Fruit fly (Drosophila melanogaster) whole organism, embryonic: ENCODE results near the gene NPF.

Source experiments
- CG10959 ChIP-seq: fragments of 200-800 bp; sonication (Bioruptor generic); IDR thresholded peaks from 2 replicates; pipeline ENCODE4 v1.3.6; 2022; ENCODE audit warnings: missing biosample characterization, missing genetic modification characterization
- CG11085 ChIP-seq: fragments of 200-800 bp; sonication (Bioruptor generic); IDR thresholded peaks from 2 replicates; pipeline ENCODE4 v1.3.6; 2022; ENCODE audit warnings: missing biosample characterization, missing genetic modification characterization
- CG12391 ChIP-seq: fragments of 200-800 bp; sonication (Bioruptor generic); optimal IDR thresholded peaks from 3 replicates; lab custom pipeline; 2018; ENCODE audit warnings: missing biosample characterization, mild to moderate bottlenecking, missing genetic modification characterization, moderate library complexity
- CG14710 ChIP-seq: fragments of 200-800 bp; sonication (Bioruptor generic); optimal IDR thresholded peaks from 3 replicates; lab custom pipeline; 2019; ENCODE audit warnings: missing biosample characterization, mild to moderate bottlenecking, missing genetic modification characterization, moderate library complexity
- Meics ChIP-seq: fragments of 200-800 bp; sonication (Bioruptor generic); optimal IDR thresholded peaks from 2 replicates; lab custom pipeline; 2017; ENCODE audit warnings: missing biosample characterization, mild to moderate bottlenecking, missing genetic modification characterization
- Sry-δ ChIP-seq: fragments of 200-800 bp; sonication (Bioruptor generic); optimal IDR thresholded peaks from 2 replicates; lab custom pipeline; 2016; ENCODE audit warnings: missing biosample characterization, missing genetic modification characterization
- fd3F ChIP-seq: fragments of 200-800 bp; sonication (Bioruptor generic); optimal IDR thresholded peaks from 2 replicates; lab custom pipeline; 2018; ENCODE audit warnings: missing biosample characterization, mild to moderate bottlenecking, missing genetic modification characterization, moderate library complexity
- insv ChIP-seq, 2 experiments: fragments of 200-800 bp; sonication (Bioruptor generic); optimal IDR thresholded peaks; 3 replicates each; lab custom pipeline; 2016 to 2018; ENCODE audit warnings: missing biosample characterization in 2 of 2, missing genetic modification characterization in 2 of 2
- kah ChIP-seq: fragments of 200-800 bp; sonication (Bioruptor generic); optimal IDR thresholded peaks from 2 replicates; lab custom pipeline; 2018; ENCODE audit warnings: missing biosample characterization, mild to moderate bottlenecking, missing genetic modification characterization
- nau ChIP-seq: fragments of 200-800 bp; sonication (Bioruptor generic); optimal IDR thresholded peaks from 3 replicates; lab custom pipeline; 2017; ENCODE audit warnings: missing biosample characterization, mild to moderate bottlenecking, missing genetic modification characterization, missing genetic modification reagents
- pan ChIP-seq, 4 experiments: fragments of >200 bp in 3 of 4; fragments of 200-800 bp in 1 of 4; sonication (Bioruptor generic) in 1 of 4; optimal IDR thresholded peaks in 3 of 4; IDR thresholded peaks in 1 of 4; 2 replicates each; pipeline versions ENCODE4 v1.3.6 to Lab custom; 2017 to 2022; ENCODE audit warnings: missing biosample characterization in 2 of 4, missing genetic modification characterization in 2 of 4, mixed read lengths in 1 of 4

dm6 chr3R:16620478-16620877 is 11.5 kb downstream of the NPF start, which contains the start of gene CG14893:
- TF ChIP-seq Meics (GFP tag; lab: Kevin White, UChicago): no peak
- TF ChIP-seq CG14710: no peak
- TF ChIP-seq insv (GFP tag; optimal IDR thresholded peaks at IDR 0.05; lab: Kevin White, UChicago): no peak
- TF ChIP-seq kah (GFP tag; lab: Kevin White, UChicago): no peak
- TF ChIP-seq fd3F: no peak
- no peak for TF ChIP-seq Sry-δ (GFP tag; lab: Kevin White, UChicago)
- TF ChIP-seq CG10959: no peak
- no peak for TF ChIP-seq CG11085 (GFP tag; lab: Robert Waterston, UW)
- TF ChIP-seq nau (GFP tag; lab: Kevin White, UChicago): no peak
- TF ChIP-seq pan (optimal IDR thresholded peaks at IDR 0.05; lab: Kevin White, UChicago): no peak
- no peak for TF ChIP-seq pan (GFP tag; optimal IDR thresholded peaks at IDR 0.05 in 1 of 2, IDR thresholded peaks at IDR 0.05 in 1 of 2)
- no peak for TF ChIP-seq CG12391
